Fruit fly (Drosophila melanogaster) whole organism, adult: ENCODE measurements around the gene CG10550.

Source experiments
- CG11617 ChIP-seq: fragments of 200-800 bp; sonication (Bioruptor generic); optimal IDR thresholded peaks from 2 replicates; lab custom pipeline; 2017; ENCODE audit warnings: mild to moderate bottlenecking, missing biosample characterization, missing genetic modification reagents, missing genetic modification characterization
- CG12768 ChIP-seq: fragments of 200-800 bp; sonication (Bioruptor generic); optimal IDR thresholded peaks from 2 replicates; lab custom pipeline; 2017; ENCODE audit warnings: missing biosample characterization, missing genetic modification characterization, mild to moderate bottlenecking, moderate library complexity, missing genetic modification reagents
- CG14711 ChIP-seq: fragments of 200-800 bp; sonication (Bioruptor generic); optimal IDR thresholded peaks from 2 replicates; lab custom pipeline; 2018; ENCODE audit warnings: missing biosample characterization, mild to moderate bottlenecking, missing genetic modification characterization, moderate library complexity
- CG1620 ChIP-seq: fragments of 200-800 bp; sonication (Bioruptor generic); optimal IDR thresholded peaks from 2 replicates; lab custom pipeline; 2016; ENCODE audit warnings: missing biosample characterization, missing genetic modification characterization
- CG33017 ChIP-seq: fragments of 200-800 bp; sonication (Bioruptor generic); optimal IDR thresholded peaks from 2 replicates; lab custom pipeline; 2018; ENCODE audit warnings: missing biosample characterization, mild to moderate bottlenecking, missing genetic modification characterization, moderate library complexity
- CG5204 ChIP-seq: fragments of 200-800 bp; sonication (Bioruptor generic); optimal IDR thresholded peaks from 2 replicates; lab custom pipeline; 2016; ENCODE audit warnings: missing biosample characterization, missing genetic modification characterization
- CG7045 ChIP-seq: fragments of 200-800 bp; sonication (Bioruptor generic); optimal IDR thresholded peaks from 2 replicates; lab custom pipeline; 2017; ENCODE audit warnings: missing biosample characterization, mild to moderate bottlenecking, missing genetic modification characterization
- CG7101 ChIP-seq: fragments of 200-800 bp; sonication (Bioruptor generic); optimal IDR thresholded peaks from 2 replicates; lab custom pipeline; 2018; ENCODE audit warnings: missing biosample characterization, mild to moderate bottlenecking, missing genetic modification characterization, moderate library complexity
- Hr96 ChIP-seq: fragments of 200-800 bp; sonication (Bioruptor generic); optimal IDR thresholded peaks from 2 replicates; lab custom pipeline; 2016; ENCODE audit warnings: missing biosample characterization, missing genetic modification characterization
- Mnt ChIP-seq: fragments of 200-800 bp; sonication (Bioruptor generic); optimal IDR thresholded peaks from 2 replicates; lab custom pipeline; 2016; ENCODE audit warnings: missing biosample characterization, mild to moderate bottlenecking, missing genetic modification characterization
- bab1 ChIP-seq: fragments of 200-800 bp; sonication (Bioruptor generic); optimal IDR thresholded peaks from 3 replicates; lab custom pipeline; 2019; ENCODE audit warnings: missing biosample characterization, mild to moderate bottlenecking, missing genetic modification characterization, moderate library complexity
- cic ChIP-seq: fragments of 200-800 bp; sonication (Bioruptor generic); optimal IDR thresholded peaks from 2 replicates; lab custom pipeline; 2017; ENCODE audit warnings: missing biosample characterization, mild to moderate bottlenecking, missing genetic modification characterization, moderate library complexity
- cnc ChIP-seq, 2 experiments: fragments of >200 bp; optimal IDR thresholded peaks; 2 replicates each; lab custom pipeline; 2017
- kay ChIP-seq: fragments of 200-800 bp; sonication (Bioruptor generic); peaks from one replicate; lab custom pipeline; 2016; ENCODE audit warnings: missing biosample characterization, missing genetic modification characterization, borderline replicate concordance
- ovo ChIP-seq: fragments of 200-800 bp; sonication (Bioruptor generic); optimal IDR thresholded peaks from 2 replicates; lab custom pipeline; 2016; ENCODE audit warnings: missing biosample characterization, missing genetic modification characterization
- pad ChIP-seq: fragments of 200-800 bp; sonication (Bioruptor generic); optimal IDR thresholded peaks from 3 replicates; lab custom pipeline; 2017; ENCODE audit warnings: missing biosample characterization, missing genetic modification characterization, mild to moderate bottlenecking, moderate library complexity, missing genetic modification reagents
- tj ChIP-seq: fragments of 200-800 bp; sonication (Bioruptor generic); optimal IDR thresholded peaks from 3 replicates; lab custom pipeline; 2017; ENCODE audit warnings: missing biosample characterization, mild to moderate bottlenecking, missing genetic modification characterization, moderate library complexity
- toe ChIP-seq: fragments of 200-800 bp; sonication (Bioruptor generic); optimal IDR thresholded peaks from 2 replicates; lab custom pipeline; 2016; ENCODE audit warnings: missing biosample characterization, missing genetic modification characterization

The CG10550 gene

DNA sequence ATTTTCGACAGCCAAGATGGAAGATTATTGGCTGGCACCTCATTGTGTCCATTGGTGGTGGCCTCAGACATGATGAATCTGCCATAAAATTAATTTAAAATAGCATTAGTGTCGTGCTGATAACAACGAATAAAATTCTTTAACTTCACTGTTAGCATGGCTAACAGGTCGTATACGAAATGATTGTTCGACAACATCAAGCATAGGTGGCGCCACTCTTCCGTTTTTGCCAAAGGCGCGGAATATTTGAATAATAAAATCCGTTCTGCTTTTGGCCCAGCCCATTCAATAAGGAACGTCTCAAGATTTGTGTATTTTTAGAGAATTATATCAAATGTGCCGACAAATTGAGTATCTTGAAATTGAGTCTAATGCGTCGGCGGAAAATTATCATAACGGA lies 4.4 kb upstream of the CG10550 start:
- TF ChIP-seq cnc (optimal IDR thresholded peaks at IDR 0.05; lab: Kevin White, UChicago), result no peak
- no peak for TF ChIP-seq CG5204
- TF ChIP-seq cic, result no peak
- TF ChIP-seq CG7101 (tag; lab: Kevin White, UChicago), result no peak
- TF ChIP-seq CG12768, result no peak
- TF ChIP-seq kay (GFP tag; lab: Kevin White, UChicago), result no peak
- peak; percentile 26 for TF ChIP-seq toe (GFP tag; lab: Kevin White, UChicago)
- no peak for TF ChIP-seq Hr96 (GFP tag; lab: Kevin White, UChicago)

DNA sequence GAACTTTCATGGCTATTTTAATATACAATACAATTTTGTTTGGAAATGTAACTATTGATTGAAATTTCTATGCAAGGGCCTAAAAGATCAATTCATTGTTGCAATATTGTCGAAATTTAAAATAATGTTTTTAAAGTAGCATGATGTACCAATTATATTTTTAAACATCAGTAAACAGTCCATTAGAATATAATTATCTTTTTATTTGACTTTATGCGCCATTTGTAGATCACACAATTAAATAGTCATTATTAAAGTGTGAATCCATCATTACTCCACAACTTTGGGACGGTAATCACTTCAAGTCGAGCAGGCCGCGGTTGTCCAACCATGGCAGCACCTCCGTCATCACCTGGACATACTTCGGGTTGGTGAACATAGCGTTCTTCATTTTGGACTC lies 2.7 kb upstream of the CG10550 start, which contains the start of gene CG31099:
TSS of gene CG31099 (minus strand) at position 101 of the 400 bp plus-strand sequence.
- no peak for TF ChIP-seq toe (GFP tag; lab: Kevin White, UChicago)
- TF ChIP-seq pad (GFP tag; lab: Kevin White, UChicago), result no peak
- TF ChIP-seq kay (GFP tag; lab: Kevin White, UChicago), result no peak
- no peak for TF ChIP-seq CG7045 (GFP tag; lab: Kevin White, UChicago)
- no peak for TF ChIP-seq CG5204
- no peak for TF ChIP-seq CG14711
- TF ChIP-seq Mnt, result no peak
- TF ChIP-seq cnc (optimal IDR thresholded peaks at IDR 0.05; lab: Kevin White, UChicago), result no peak
- TF ChIP-seq cic, result no peak

DNA sequence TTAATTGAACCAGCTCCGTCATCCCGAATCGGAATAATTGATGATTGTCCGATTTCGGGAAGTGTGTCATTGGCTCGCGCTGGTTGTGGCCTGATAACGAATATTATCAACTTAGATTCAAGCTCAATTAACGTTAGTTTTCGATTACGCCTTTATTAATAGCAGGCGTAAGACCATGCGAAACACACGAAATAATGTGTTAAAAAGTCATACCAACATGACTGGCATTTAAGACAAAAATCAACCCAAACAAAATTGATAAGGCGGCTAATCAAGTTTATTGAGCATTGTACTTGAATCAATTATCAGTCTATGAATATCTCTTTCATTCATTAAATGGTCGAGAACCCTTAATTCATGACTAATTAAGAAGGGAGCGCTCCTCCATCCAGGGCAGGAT lies 984 bp upstream of the CG10550 start:
- TF ChIP-seq cic, result peak; percentile 5
- TF ChIP-seq CG7101 (tag; lab: Kevin White, UChicago), result no peak

DNA sequence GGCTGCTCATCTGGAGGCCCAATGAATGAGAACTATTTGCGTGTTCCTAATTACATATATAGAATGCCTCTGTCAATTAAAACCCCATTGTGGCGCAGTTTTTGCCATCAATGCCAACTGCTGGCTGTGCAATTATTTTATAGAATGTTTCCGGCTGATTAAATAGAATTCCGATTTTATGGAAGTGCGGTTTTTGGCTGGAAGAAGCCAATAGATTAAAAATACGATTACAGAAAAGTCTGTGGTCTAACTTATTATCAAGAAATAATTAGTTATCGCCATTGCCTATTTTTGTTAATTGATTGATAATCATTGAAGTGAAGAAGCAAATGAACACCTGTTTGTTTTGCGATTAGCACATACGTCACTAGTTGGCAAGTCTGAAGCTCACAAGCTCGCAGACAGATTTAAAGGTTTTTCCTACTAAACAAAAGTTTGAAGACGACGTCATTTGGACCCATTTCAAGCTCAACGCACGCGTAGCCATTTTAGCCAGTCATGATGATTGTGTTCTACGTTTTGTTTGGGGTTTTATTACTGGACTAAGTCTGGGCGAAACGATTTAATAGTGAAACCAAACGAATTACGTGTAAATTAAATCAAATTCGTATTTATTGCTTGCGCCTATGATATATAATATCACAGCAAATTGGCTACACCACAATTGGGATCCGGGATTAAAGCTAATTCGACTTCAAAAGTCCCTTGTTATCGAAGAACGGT lies 2.2 kb downstream of the CG10550 start:
- no peak for TF ChIP-seq ovo (GFP tag; lab: Kevin White, UChicago)
- TF ChIP-seq cnc (optimal IDR thresholded peaks at IDR 0.05; lab: Kevin White, UChicago), result peak; percentile 54 to 91
- peak; percentile 73 for TF ChIP-seq cic
- peak; percentile 23 for TF ChIP-seq CG12768
- TF ChIP-seq kay (GFP tag; lab: Kevin White, UChicago), result peak; percentile 95
- peak; percentile 28 for TF ChIP-seq tj (GFP tag; lab: Kevin White, UChicago)

DNA sequence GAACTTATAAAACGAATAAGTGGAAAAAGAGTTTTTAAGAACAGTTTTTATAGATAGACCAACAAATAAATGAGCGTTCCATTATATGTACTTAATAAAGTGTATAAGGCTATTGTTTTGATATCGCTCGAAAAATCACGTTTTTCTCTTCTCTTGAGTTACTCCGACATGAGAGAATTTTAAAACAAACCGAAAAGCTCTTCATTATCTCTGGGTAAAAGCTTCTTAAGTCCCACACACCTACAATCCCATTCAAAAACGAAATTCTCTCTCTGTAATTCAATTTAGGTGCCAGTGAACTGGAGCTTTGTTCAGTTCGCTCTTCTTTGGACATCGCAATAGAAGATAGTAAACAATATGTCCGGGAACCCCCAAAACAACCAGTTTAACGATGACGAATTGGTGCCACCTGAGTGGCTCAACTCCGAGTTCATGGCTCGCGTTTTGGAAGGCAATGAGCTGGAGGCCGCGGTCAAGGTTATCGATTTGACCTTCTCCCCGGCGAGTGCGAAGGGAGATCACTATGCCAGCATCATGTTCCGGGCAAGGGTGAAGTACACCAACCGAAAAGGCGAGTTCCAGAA lies 4.2 kb downstream of the CG10550 start, which contains the start of gene CG31436:
TSS of gene CG31436 (plus strand) at position 281 of the 584 bp plus-strand sequence.
- TF ChIP-seq CG11617 (GFP tag; lab: Kevin White, UChicago) (no peak), pad (GFP tag; lab: Kevin White, UChicago) (no peak), cic (peak; percentile 62), CG12768 (no peak), kay (GFP tag; lab: Kevin White, UChicago) (peak; percentile 84)

DNA sequence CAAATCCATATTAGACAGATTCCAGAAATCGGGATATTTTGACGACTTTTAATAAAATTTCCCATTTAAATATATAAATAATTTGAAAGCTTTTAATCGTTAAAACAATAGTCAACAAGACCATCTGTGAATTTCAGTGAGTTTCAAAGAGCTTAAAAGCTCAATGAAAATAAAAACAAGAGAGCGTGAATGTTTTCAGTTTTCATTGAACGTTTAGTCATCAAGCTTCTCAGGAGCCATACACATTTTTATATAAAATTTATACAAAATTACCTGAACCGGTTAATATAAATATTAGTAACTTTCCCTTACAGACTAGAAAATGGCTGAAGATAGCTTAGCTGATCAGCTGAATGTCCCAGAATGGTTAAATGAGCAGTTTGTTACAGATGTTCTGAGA lies 6.0 kb downstream of the CG10550 start, which contains the start of gene CG31370:
TSS of gene CG31370 (plus strand) at position 226 of the 400 bp plus-strand sequence.
- TF ChIP-seq kay (GFP tag; lab: Kevin White, UChicago) (peak; percentile 93), cic (peak; percentile 26), CG7045 (GFP tag; lab: Kevin White, UChicago) (no peak)

DNA sequence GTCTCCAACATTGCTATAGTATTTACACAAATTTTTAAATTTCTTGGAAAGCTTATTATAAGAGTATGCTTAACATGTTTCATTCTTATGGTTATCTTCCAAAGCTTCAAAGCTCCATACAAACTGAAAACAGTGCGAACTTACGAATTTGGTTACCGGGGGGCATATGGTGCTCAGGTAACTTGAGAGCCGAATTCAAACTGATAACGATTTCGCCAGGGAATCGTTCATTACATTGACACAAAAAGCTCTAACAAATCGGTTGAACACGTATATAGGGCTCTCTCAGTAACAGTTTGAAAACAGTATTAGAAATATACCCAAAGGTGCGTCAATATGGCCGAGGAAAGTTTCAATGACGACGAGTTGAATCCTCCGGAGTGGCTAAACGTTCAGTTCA lies 7.6 kb downstream of the CG10550 start, which contains the start of gene CG13659:
TSS of gene CG13659 (plus strand) at position 317 of the 400 bp plus-strand sequence.
- no peak for TF ChIP-seq CG1620 (GFP tag; lab: Kevin White, UChicago)
- peak; percentile 46 for TF ChIP-seq kay (GFP tag; lab: Kevin White, UChicago)

DNA sequence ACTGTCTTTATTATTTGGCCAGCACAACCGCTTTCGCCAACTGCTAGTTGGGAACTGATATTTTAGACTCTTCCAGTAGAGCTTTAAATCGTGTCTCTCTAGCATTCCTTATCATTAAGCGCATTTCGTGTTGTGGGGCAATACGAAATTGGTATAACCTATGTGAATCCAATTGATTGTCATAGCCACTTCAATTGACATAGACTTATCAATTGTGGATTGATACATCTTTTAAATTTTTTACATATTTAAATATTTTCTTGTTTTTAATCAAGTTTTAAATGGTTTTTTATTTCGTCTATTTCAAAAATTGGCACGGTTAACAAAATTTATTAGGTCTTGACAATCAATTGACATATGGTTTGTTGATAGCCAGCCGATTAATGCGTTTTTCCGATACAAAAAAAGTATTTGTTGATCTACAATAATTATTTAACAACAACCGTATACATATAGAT lies 8.7 kb downstream of the CG10550 start, which contains the start of gene CG31288:
TSS of gene CG31288 (minus strand) at position 51 of the 458 bp plus-strand sequence.
- peak; percentile 90 for TF ChIP-seq kay (GFP tag; lab: Kevin White, UChicago)
- no peak for TF ChIP-seq CG14711

DNA sequence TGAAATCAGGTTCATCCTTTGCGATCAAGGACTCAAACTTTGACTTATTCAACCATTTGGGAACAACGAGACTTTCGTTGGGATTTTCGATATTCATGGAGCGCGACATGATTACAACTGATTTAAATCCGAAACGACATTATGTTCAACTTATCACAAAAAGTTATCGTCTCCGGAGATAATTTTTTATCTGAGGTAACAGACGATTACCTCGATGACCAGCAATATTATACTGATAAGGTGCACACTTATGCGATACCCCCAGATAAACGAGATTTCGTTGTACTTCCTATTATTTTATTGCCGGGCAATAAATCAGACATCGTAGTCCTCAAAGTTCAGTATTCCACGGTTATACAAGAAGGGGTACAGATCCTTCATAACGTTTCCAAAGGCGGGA lies 10.5 kb downstream of the CG10550 start, which contains the start of gene CG31097:
TSS of gene CG31097 (minus strand) at position 101 of the 400 bp plus-strand sequence.
- no peak for TF ChIP-seq Mnt
- TF ChIP-seq bab1, result no peak
- TF ChIP-seq CG33017 (tag; lab: Kevin White, UChicago), result no peak
- TF ChIP-seq pad (GFP tag; lab: Kevin White, UChicago), result no peak
